Worm (Caenorhabditis elegans): ENCODE measurements around the gene ndua-5.

Gene ndua-5

ce11 chrIV:9490320-9490719, 34.4 kb downstream of the ndua-5 start, which contains the start of gene sru-6:
Gene sru-6, plus strand, starts transcription at chrIV:9490620.
- TF ChIP-seq arid-1 (GFP tag; conservative IDR thresholded peaks at IDR 0.05): no peak
- no peak for TF ChIP-seq nhr-77 (tag; optimal IDR thresholded peaks at IDR 0.05)
- no peak for TF ChIP-seq fos-1 (tag; optimal IDR thresholded peaks at IDR 0.05)
- no peak for TF ChIP-seq lin-38 (GFP tag; IDR thresholded peaks at IDR 0.05)
- no peak for TF ChIP-seq nhr-28 (tag; optimal IDR thresholded peaks at IDR 0.05)
- no peak for TF ChIP-seq ZK546.5 (tag; optimal IDR thresholded peaks at IDR 0.05)
- TF ChIP-seq nhr-102 (tag; optimal IDR thresholded peaks at IDR 0.05): no peak
- TF ChIP-seq ceh-62 (tag; optimal IDR thresholded peaks at IDR 0.05): no peak
- no peak for TF ChIP-seq ama-1 (optimal IDR thresholded peaks at IDR 0.05)
- no peak for TF ChIP-seq zfp-2 (tag; optimal IDR thresholded peaks at IDR 0.05)
- TF ChIP-seq daf-16 (GFP tag; optimal IDR thresholded peaks at IDR 0.05): no peak
- no peak for TF ChIP-seq daf-16 (tag; optimal IDR thresholded peaks at IDR 0.05)

ce11 chrIV:9488315-9488714, 36.4 kb downstream of the ndua-5 start, which contains the start of gene sru-1:
Gene sru-1, plus strand, starts transcription at chrIV:9488615.
- no peak for TF ChIP-seq ZK337.2 (GFP tag; IDR thresholded peaks at IDR 0.05)
- no peak for TF ChIP-seq lin-29 (GFP tag; IDR thresholded peaks at IDR 0.05)
- no peak for TF ChIP-seq cey-2 (tag; optimal IDR thresholded peaks at IDR 0.05; ENCODE audit: borderline replicate concordance, insufficient read depth)
- TF ChIP-seq daf-12 (tag; optimal IDR thresholded peaks at IDR 0.05): no peak
- TF ChIP-seq ceh-32 (tag; optimal IDR thresholded peaks at IDR 0.05; ENCODE audit: poor library complexity): no peak
- no peak for TF ChIP-seq nhr-111 (GFP tag; optimal IDR thresholded peaks at IDR 0.05)
- TF ChIP-seq Y48G9A.11 (GFP tag; IDR thresholded peaks at IDR 0.05): no peak
- TF ChIP-seq ceh-44 (GFP tag; IDR thresholded peaks at IDR 0.05): no peak
- TF ChIP-seq lin-1 (GFP tag; IDR thresholded peaks at IDR 0.05): no peak
- TF ChIP-seq ceh-82 (tag; optimal IDR thresholded peaks at IDR 0.05): no peak

ce11 chrIV:9486779-9487178, 37.9 kb downstream of the ndua-5 start:
- TF ChIP-seq lin-1 (GFP tag; IDR thresholded peaks at IDR 0.05): no peak
- peak; percentile 93 for TF ChIP-seq aha-1 (tag)
- no peak for TF ChIP-seq nhr-6 (tag; optimal IDR thresholded peaks at IDR 0.05)

ce11 chrIV:9485972-9486371, 38.7 kb downstream of the ndua-5 start, which contains the start of gene sru-2:
Gene sru-2, plus strand, starts transcription at chrIV:9486272.
- TF ChIP-seq nhr-10 (tag; optimal IDR thresholded peaks at IDR 0.05): no peak
- TF ChIP-seq daf-8 (GFP tag; IDR thresholded peaks at IDR 0.05): no peak
- no peak for TF ChIP-seq nhr-237 (tag; optimal IDR thresholded peaks at IDR 0.05)
- TF ChIP-seq hlh-30 (tag; optimal IDR thresholded peaks at IDR 0.05; ENCODE audit: insufficient read depth): no peak
- TF ChIP-seq spr-1 (tag; optimal IDR thresholded peaks at IDR 0.05): no peak
- no peak for TF ChIP-seq nhr-102 (tag; optimal IDR thresholded peaks at IDR 0.05)
- no peak for TF ChIP-seq ceh-44 (GFP tag; IDR thresholded peaks at IDR 0.05)
- no peak for TF ChIP-seq lin-15B (tag; optimal IDR thresholded peaks at IDR 0.05)
- no peak for TF ChIP-seq unc-130 (GFP tag; optimal IDR thresholded peaks at IDR 0.05)
- TF ChIP-seq F44E2.7 (GFP tag; IDR thresholded peaks at IDR 0.05): no peak
- no peak for TF ChIP-seq lim-7 (GFP tag; IDR thresholded peaks at IDR 0.05)
- TF ChIP-seq F10B5.3 (tag; optimal IDR thresholded peaks at IDR 0.05): no peak
- TF ChIP-seq unc-39 (tag; optimal IDR thresholded peaks at IDR 0.05): no peak
- TF ChIP-seq fos-1 (tag; optimal IDR thresholded peaks at IDR 0.05): no peak
- no peak for TF ChIP-seq D1046.2 (GFP tag; IDR thresholded peaks at IDR 0.05)
- no peak for TF ChIP-seq ctbp-1 (GFP tag; IDR thresholded peaks at IDR 0.05)

ce11 chrIV:9485040-9485439, 39.7 kb downstream of the ndua-5 start, which contains the start of gene gadr-2:
Gene gadr-2, minus strand, starts transcription at chrIV:9485140.
- TF ChIP-seq snpc-1.2 (GFP tag; IDR thresholded peaks at IDR 0.05) (no peak), ceh-44 (GFP tag; IDR thresholded peaks at IDR 0.05) (no peak), hmg-1.1 (GFP tag; IDR thresholded peaks at IDR 0.05) (no peak), Y75B8A.6 (GFP tag; IDR thresholded peaks at IDR 0.05) (no peak), fkh-10 (GFP tag; optimal IDR thresholded peaks at IDR 0.05) (no peak), jun-1 (tag; optimal IDR thresholded peaks at IDR 0.05) (no peak), nhr-25 (tag; optimal IDR thresholded peaks at IDR 0.05; ENCODE audit: borderline replicate concordance, insufficient read depth) (no peak), skn-1 (tag; optimal IDR thresholded peaks at IDR 0.05) (no peak), ama-1 (optimal IDR thresholded peaks at IDR 0.05) (no peak), nhr-10 (tag; optimal IDR thresholded peaks at IDR 0.05) (no peak), zag-1 (tag; optimal IDR thresholded peaks at IDR 0.05) (no peak), nhr-102 (tag; optimal IDR thresholded peaks at IDR 0.05) (no peak), dmd-6 (GFP tag; IDR thresholded peaks at IDR 0.05) (no peak)

All from whole organism, L4 larva.